Worm (Caenorhabditis elegans) whole organism, late embryonic: ENCODE measurements around the gene C50F7.9.

Experiments used
- C08G9.2 ChIP-seq: sonication (generic microtip); optimal IDR thresholded peaks from 2 replicates; lab custom pipeline; 2016; ENCODE audit warnings: mild to moderate bottlenecking, missing genetic modification characterization, moderate library complexity, missing compliant biosample characterization
- K02D7.2 ChIP-seq: sonication (generic microtip); optimal IDR thresholded peaks from 2 replicates; lab custom pipeline; 2017; ENCODE audit warnings: mild to moderate bottlenecking, missing genetic modification characterization, missing compliant biosample characterization
- pat-9 ChIP-seq: fragments of 200-800 bp; sonication (Bioruptor generic); optimal IDR thresholded peaks from 2 replicates; lab custom pipeline; 2018; ENCODE audit warnings: mild to moderate bottlenecking, missing genetic modification characterization, moderate library complexity, missing compliant biosample characterization
- pha-4 ChIP-seq: fragments of 150-350 bp; optimal IDR thresholded peaks from 2 replicates; lab custom pipeline; 2018; ENCODE audit warnings: missing biosample characterization, missing genetic modification reagents, missing genetic modification characterization
- pqm-1 ChIP-seq: sonication (generic microtip); optimal IDR thresholded peaks from 2 replicates; lab custom pipeline; 2016; ENCODE audit warnings: missing genetic modification characterization, missing compliant biosample characterization

DNA sequence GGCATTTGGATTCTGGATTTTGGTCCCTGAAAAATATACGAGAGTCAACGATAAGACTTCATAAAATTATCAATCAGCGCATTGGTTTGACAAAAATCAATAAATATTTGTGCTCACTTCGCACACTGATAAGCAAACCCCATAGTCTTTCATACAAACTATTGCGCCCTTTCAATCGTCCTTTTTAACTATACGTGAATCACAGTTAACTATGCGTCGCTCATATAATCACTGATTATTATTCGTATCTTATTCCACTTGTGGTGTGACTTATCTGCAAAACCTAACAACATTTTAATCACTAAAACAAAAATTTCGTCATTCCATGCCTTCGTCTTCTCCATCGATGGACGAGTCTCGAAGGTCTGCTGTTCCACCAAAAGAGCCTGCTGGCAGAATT is 21.0 kb downstream of the C50F7.9 start, which contains the start of gene nhr-8:
- no peak for TF ChIP-seq pqm-1 (tag; lab: Kevin White, UChicago)
- TF ChIP-seq pat-9 (tag; lab: Kevin White, UChicago) = no peak
- TF ChIP-seq C08G9.2 = no peak
- no peak for TF ChIP-seq pha-4
- no peak for TF ChIP-seq K02D7.2
